Fruit fly (Drosophila melanogaster): ENCODE measurements around the gene CG31674.
A peak's percentile ranks its signal among the peaks of the same experiment; 100 is the strongest.

The CG31674 gene

dm6 chr2L:20881353-20882079 lies 50.5 kb downstream of the CG31674 start (continued):
- 0 out of 2 replicates have a peak, but pooled peaks have one; percentile 19 for TF ChIP-seq ham (GFP tag; IDR thresholded peaks at IDR 0.05)
- TF ChIP-seq fd64A (GFP tag; optimal IDR thresholded peaks at IDR 0.05): no peak
- TF ChIP-seq Gug (GFP tag; IDR thresholded peaks at IDR 0.05): peak; percentile 78; the same call in 3 of the 4 replicates
- peak; percentile 37 for TF ChIP-seq ems (GFP tag; optimal IDR thresholded peaks at IDR 0.05)
- TF ChIP-seq Six4 (GFP tag; optimal IDR thresholded peaks at IDR 0.05): peak; percentile 4
- peak; percentile 89 for TF ChIP-seq CG32532 (GFP tag; IDR thresholded peaks at IDR 0.05)
- TF ChIP-seq ftz-f1 (GFP tag; optimal IDR thresholded peaks at IDR 0.05): no peak
- TF ChIP-seq Aef1 (GFP tag; IDR thresholded peaks at IDR 0.05): peak; percentile 54; the same call in 2 of the 3 replicates
- peak; percentile 90 for TF ChIP-seq grau (tag; optimal IDR thresholded peaks at IDR 0.05)
- TF ChIP-seq CG11560 (tag; IDR thresholded peaks at IDR 0.05): peak; percentile 62; the same call in 1 of the 3 replicates
- TF ChIP-seq pzg (GFP tag; optimal IDR thresholded peaks at IDR 0.05): no peak
- peak; percentile 64 for TF ChIP-seq Hsf (GFP tag; optimal IDR thresholded peaks at IDR 0.05)
- TF ChIP-seq lola (GFP tag; optimal IDR thresholded peaks at IDR 0.05): no peak
- TF ChIP-seq pnt (GFP tag; optimal IDR thresholded peaks at IDR 0.05): peak; percentile 15
- peak; percentile 48 for TF ChIP-seq CG11247 (GFP tag; IDR thresholded peaks at IDR 0.05)
- TF ChIP-seq CG18476 (GFP tag; optimal IDR thresholded peaks at IDR 0.05): no peak
- peak; percentile 27 for TF ChIP-seq repo (GFP tag; optimal IDR thresholded peaks at IDR 0.05)
- TF ChIP-seq CG3163 (GFP tag; optimal IDR thresholded peaks at IDR 0.05): peak; percentile 10
- TF ChIP-seq Adf1 (GFP tag; IDR thresholded peaks at IDR 0.05): peak; percentile 45
- TF ChIP-seq fd96Cb (tag; optimal IDR thresholded peaks at IDR 0.05): peak; percentile 14
- peak; percentile 22 for TF ChIP-seq Blimp-1 (GFP tag; optimal IDR thresholded peaks at IDR 0.05)
- peak; percentile 54 for TF ChIP-seq HLHmδ (GFP tag; optimal IDR thresholded peaks at IDR 0.05)
- TF ChIP-seq CG33213 (GFP tag; optimal IDR thresholded peaks at IDR 0.05): peak; percentile 2
- peak; percentile 45 for TF ChIP-seq ATbp (GFP tag; optimal IDR thresholded peaks at IDR 0.05)
- TF ChIP-seq Hmr (GFP tag; optimal IDR thresholded peaks at IDR 0.05): peak; percentile 73
- TF ChIP-seq CG18262 (tag; optimal IDR thresholded peaks at IDR 0.05): peak; percentile 13
- peak; percentile 46; the same call in 2 of the 3 replicates for TF ChIP-seq CG17361 (GFP tag; IDR thresholded peaks at IDR 0.05)
- TF ChIP-seq CG2120 (GFP tag; optimal IDR thresholded peaks at IDR 0.05): peak; percentile 87
- TF ChIP-seq h (optimal IDR thresholded peaks at IDR 0.05): no peak
- TF ChIP-seq Stat92E (GFP tag; optimal IDR thresholded peaks at IDR 0.05): no peak
- 0 out of 2 replicates have a peak, but pooled peaks have one; percentile 17 for TF ChIP-seq dati (GFP tag; IDR thresholded peaks at IDR 0.05)
- peak; percentile 69 for TF ChIP-seq CG13624 (GFP tag; optimal IDR thresholded peaks at IDR 0.05)
- peak; percentile 55 for TF ChIP-seq CG7786 (GFP tag; optimal IDR thresholded peaks at IDR 0.05)
- peak; percentile 63 for TF ChIP-seq ind (GFP tag; optimal IDR thresholded peaks at IDR 0.05)
- peak; percentile 59 for TF ChIP-seq CG30403 (GFP tag; optimal IDR thresholded peaks at IDR 0.05)
- TF ChIP-seq CG10543 (GFP tag; optimal IDR thresholded peaks at IDR 0.05): peak; percentile 4
- TF ChIP-seq CG14441 (GFP tag; IDR thresholded peaks at IDR 0.05): 0 out of 2 replicates have a peak, but pooled peaks have one; percentile 55
- TF ChIP-seq her (GFP tag; optimal IDR thresholded peaks at IDR 0.05): peak; percentile 39
- peak; percentile 59 for TF ChIP-seq HLH54F (GFP tag; optimal IDR thresholded peaks at IDR 0.05)
- TF ChIP-seq Pdp1 (GFP tag; optimal IDR thresholded peaks at IDR 0.05): peak; percentile 64 to 72
- TF ChIP-seq E2f2 (GFP tag; IDR thresholded peaks at IDR 0.05): 0 out of 2 replicates have a peak, but pooled peaks have one; percentile 29
- TF ChIP-seq CG1647 (GFP tag; optimal IDR thresholded peaks at IDR 0.05): peak; percentile 32
- peak; percentile 14 for TF ChIP-seq Hand (GFP tag; optimal IDR thresholded peaks at IDR 0.05)
- TF ChIP-seq Myb (GFP tag; optimal IDR thresholded peaks at IDR 0.05): peak; percentile 44
- peak; percentile 60 for TF ChIP-seq schlank (tag; optimal IDR thresholded peaks at IDR 0.05)
- TF ChIP-seq caup (GFP tag; optimal IDR thresholded peaks at IDR 0.05; ENCODE audit: severe bottlenecking): peak; percentile 46
- peak; percentile 55 for TF ChIP-seq sisA (GFP tag; IDR thresholded peaks at IDR 0.05)
- no peak for TF ChIP-seq CG13424 (tag; optimal IDR thresholded peaks at IDR 0.05)
- peak; percentile 38 for TF ChIP-seq Oli (tag; optimal IDR thresholded peaks at IDR 0.05)

Measured in whole organism, embryonic.